Worm (Caenorhabditis elegans): Measurements from ENCODE around the gene Y57A10C.9.

ce11 chrII:12420486-12420885 lies 17.9 kb downstream of the Y57A10C.9 start, which contains the start of gene sre-26:
- TF ChIP-seq pes-1 (GFP tag; IDR thresholded peaks at IDR 0.05): no peak
- no peak for TF ChIP-seq hnd-1 (tag; optimal IDR thresholded peaks at IDR 0.05)
- no peak for TF ChIP-seq hmg-4 (GFP tag; optimal IDR thresholded peaks at IDR 0.05)
- TF ChIP-seq scrt-1 (GFP tag; IDR thresholded peaks at IDR 0.05): no peak
- no peak for TF ChIP-seq tra-4 (tag; optimal IDR thresholded peaks at IDR 0.05)
- TF ChIP-seq ama-1 (optimal IDR thresholded peaks at IDR 0.05): no peak
- TF ChIP-seq ets-7 (tag; optimal IDR thresholded peaks at IDR 0.05): no peak
- no peak for TF ChIP-seq flt-1 (GFP tag; IDR thresholded peaks at IDR 0.05)
- TF ChIP-seq aly-1 (tag; optimal IDR thresholded peaks at IDR 0.05): no peak
- TF ChIP-seq ceh-13 (GFP tag; optimal IDR thresholded peaks at IDR 0.05): no peak

Data from whole organism, early embryonic.